Fruit fly (Drosophila melanogaster): ENCODE results near the gene salm.

salm gene

dm6 chr2L:11405514-11405913 lies 39.9 kb downstream of the salm start (continued):
- TF ChIP-seq Sox102F (GFP tag; optimal IDR thresholded peaks at IDR 0.05): peak; percentile 52

DNA sequence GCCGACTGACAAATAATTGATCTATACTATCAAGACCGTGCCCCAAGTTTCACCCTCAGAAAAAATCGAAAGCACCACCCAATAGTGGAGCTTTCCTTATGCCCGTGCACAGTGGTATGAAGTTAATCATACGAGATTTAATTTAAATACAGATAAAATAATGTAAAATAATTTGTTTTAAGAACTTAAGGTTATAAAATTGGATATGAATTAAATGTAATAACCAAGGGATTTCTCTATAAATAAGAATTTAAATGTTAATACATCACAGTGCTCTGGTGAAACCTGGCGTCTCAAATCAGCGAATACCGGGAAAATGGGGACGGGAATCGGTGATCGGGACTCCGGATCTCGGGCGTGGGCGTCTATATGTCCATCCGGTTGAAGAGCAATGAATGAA lies 42.3 kb downstream of the salm start:
- TF ChIP-seq CG6854 (GFP tag; optimal IDR thresholded peaks at IDR 0.05) (no peak), CG9139 (GFP tag; optimal IDR thresholded peaks at IDR 0.05) (no peak), cyc (GFP tag; optimal IDR thresholded peaks at IDR 0.05) (no peak), Smox (GFP tag; optimal IDR thresholded peaks at IDR 0.05) (no peak), Sox15 (GFP tag; optimal IDR thresholded peaks at IDR 0.05) (no peak), CG34406 (GFP tag; optimal IDR thresholded peaks at IDR 0.05) (no peak), CG10631 (GFP tag; optimal IDR thresholded peaks at IDR 0.05) (no peak), CG8319 (GFP tag; optimal IDR thresholded peaks at IDR 0.05) (no peak), Sox102F (GFP tag; optimal IDR thresholded peaks at IDR 0.05) (no peak)

- TF ChIP-seq CG31627 (GFP tag; optimal IDR thresholded peaks at IDR 0.05) (peak; percentile 84), dsx (GFP tag; optimal IDR thresholded peaks at IDR 0.05; ENCODE audit: poor library complexity, severe bottlenecking) (no peak), vri (GFP tag; optimal IDR thresholded peaks at IDR 0.05) (peak; percentile 29), CG32006 (GFP tag; optimal IDR thresholded peaks at IDR 0.05) (peak; percentile 78), Sox15 (GFP tag; optimal IDR thresholded peaks at IDR 0.05) (peak; percentile 59), CG8119 (GFP tag; IDR thresholded peaks at IDR 0.05) (peak; percentile 32; the same call in 1 of the 3 replicates), achi (GFP tag; optimal IDR thresholded peaks at IDR 0.05) (peak; percentile 48), spab (GFP tag; optimal IDR thresholded peaks at IDR 0.05) (no peak), CG11762 (GFP tag; optimal IDR thresholded peaks at IDR 0.05; ENCODE audit: insufficient read depth) (no peak), CG16779 (tag; optimal IDR thresholded peaks at IDR 0.05) (no peak), CG4318 (GFP tag; optimal IDR thresholded peaks at IDR 0.05) (peak; percentile 37), CG15336 (GFP tag; IDR thresholded peaks at IDR 0.05) (peak; percentile 44; the same call in 1 of the 2 replicates), Blimp-1 (GFP tag; optimal IDR thresholded peaks at IDR 0.05) (no peak), Sox14 (GFP tag; optimal IDR thresholded peaks at IDR 0.05) (peak; percentile 81), Sox102F (GFP tag; optimal IDR thresholded peaks at IDR 0.05) (peak; percentile 65), CG9139 (GFP tag; optimal IDR thresholded peaks at IDR 0.05) (no peak), CG6808 (GFP tag; optimal IDR thresholded peaks at IDR 0.05) (peak; percentile 9), esn (GFP tag; optimal IDR thresholded peaks at IDR 0.05) (peak; percentile 82), Hr39 (GFP tag; optimal IDR thresholded peaks at IDR 0.05) (peak; percentile 83), CG11294 (GFP tag; IDR thresholded peaks at IDR 0.05) (no peak), CG1621 (tag; optimal IDR thresholded peaks at IDR 0.05) (peak; percentile 23), Eip78C (GFP tag) (no peak), svp (GFP tag) (peak; percentile 4), CG8319 (GFP tag; optimal IDR thresholded peaks at IDR 0.05) (no peak), Ets21C (GFP tag; optimal IDR thresholded peaks at IDR 0.05) (peak; percentile 72), CG3919 (GFP tag; optimal IDR thresholded peaks at IDR 0.05) (no peak), CG6792 (GFP tag; optimal IDR thresholded peaks at IDR 0.05) (peak; percentile 70), CG10631 (GFP tag; optimal IDR thresholded peaks at IDR 0.05) (peak; percentile 76), CG11902 (GFP tag; optimal IDR thresholded peaks at IDR 0.05) (no peak), CG6854 (GFP tag; optimal IDR thresholded peaks at IDR 0.05) (no peak), dac (GFP tag; optimal IDR thresholded peaks at IDR 0.05) (no peak), Smox (GFP tag; optimal IDR thresholded peaks at IDR 0.05) (peak; percentile 69), Gug (GFP tag; IDR thresholded peaks at IDR 0.05) (no peak), CG34406 (GFP tag; optimal IDR thresholded peaks at IDR 0.05) (peak; percentile 37), net (GFP tag; optimal IDR thresholded peaks at IDR 0.05) (peak; percentile 52), Lpt (GFP tag; optimal IDR thresholded peaks at IDR 0.05) (peak; percentile 40), lz (GFP tag; optimal IDR thresholded peaks at IDR 0.05) (peak; percentile 56), CG10669 (GFP tag; optimal IDR thresholded peaks at IDR 0.05) (no peak), salr (GFP tag; optimal IDR thresholded peaks at IDR 0.05) (peak; percentile 70 to 95), CG6276 (GFP tag; optimal IDR thresholded peaks at IDR 0.05) (no peak), CG7368 (GFP tag; optimal IDR thresholded peaks at IDR 0.05) (no peak), acj6 (GFP tag; optimal IDR thresholded peaks at IDR 0.05) (peak; percentile 72), CG6163 (GFP tag; IDR thresholded peaks at IDR 0.05) (no peak), CG8632 (GFP tag; optimal IDR thresholded peaks at IDR 0.05) (peak; percentile 47), fd59A (GFP tag; optimal IDR thresholded peaks at IDR 0.05) (peak; percentile 82)
Observed at dm6 chr2L:11399482-11400136, 45.8 kb downstream of the salm start.
